Worm (Caenorhabditis elegans) whole organism, mixed stage, embryonic: ENCODE data around the gene Y60A3A.21.

Experiments used
- blmp-1 ChIP-seq: fragments of 150-350 bp; optimal IDR thresholded peaks from 2 replicates; lab custom pipeline; 2014; ENCODE audit warnings: missing biosample characterization, missing genetic modification characterization
- pha-4 ChIP-seq: fragments of 150-350 bp; optimal IDR thresholded peaks from 2 replicates; lab custom pipeline; 2018; ENCODE audit warnings: missing biosample characterization, missing genetic modification reagents, missing genetic modification characterization

ce11 chrV:19981832-19982462 is 29.8 kb upstream of the Y60A3A.21 start, which contains the start of gene Y60A3A.24:
- TF ChIP-seq pha-4 (tag; lab: Kevin White, UChicago) (no peak), blmp-1 (tag; lab: Kevin White, UChicago) (no peak)
